Worm (Caenorhabditis elegans): Measurements from ENCODE around the gene F49C12.7.
"Not testable (repeated sequence)": the region's sequence is repeated elsewhere in the genome, so short reads cannot be mapped to it uniquely, and the experiment has no call there.

The F49C12.7 gene

ce11 chrIV:9293825-9294224 is 18.9 kb downstream of the F49C12.7 start, which contains the start of gene nhr-264:
nhr-264 (minus strand) TSS chrIV:9293925.
- not testable (repeated sequence) for TF ChIP-seq pha-2, pqm-1, ceh-2 (tag; optimal IDR thresholded peaks at IDR 0.05)

- TF ChIP-seq ets-4 (tag; optimal IDR thresholded peaks at IDR 0.05): no peak
- no peak for TF ChIP-seq elt-4 (tag; optimal IDR thresholded peaks at IDR 0.05)
- TF ChIP-seq zip-5 (tag; optimal IDR thresholded peaks at IDR 0.05): no peak
- no peak for TF ChIP-seq unc-42 (tag; optimal IDR thresholded peaks at IDR 0.05)
- no peak for TF ChIP-seq ztf-16 (tag; optimal IDR thresholded peaks at IDR 0.05)
- TF ChIP-seq pha-4 (tag; optimal IDR thresholded peaks at IDR 0.05): no peak
- no peak for TF ChIP-seq K09A11.1 (tag; optimal IDR thresholded peaks at IDR 0.05; ENCODE audit: insufficient read depth)
- no peak for TF ChIP-seq nhr-232 (tag; optimal IDR thresholded peaks at IDR 0.05)
- no peak for TF ChIP-seq pros-1 (tag; optimal IDR thresholded peaks at IDR 0.05)
- TF ChIP-seq sdc-2 (tag; optimal IDR thresholded peaks at IDR 0.05): no peak
- TF ChIP-seq ceh-19 (GFP tag; optimal IDR thresholded peaks at IDR 0.05): no peak
- no peak for TF ChIP-seq ceh-24 (tag; optimal IDR thresholded peaks at IDR 0.05)
- TF ChIP-seq unc-86 (tag; optimal IDR thresholded peaks at IDR 0.05): no peak
- TF ChIP-seq dve-1 (tag; optimal IDR thresholded peaks at IDR 0.05): no peak
Measured at ce11 chrIV:9289635-9290034, 23.1 kb downstream of the F49C12.7 start.

ce11 chrIV:9286305-9286704 is 26.4 kb downstream of the F49C12.7 start, which contains the start of gene nhr-267:
nhr-267 (minus strand) TSS chrIV:9286405.
- TF ChIP-seq ceh-45 (GFP tag; IDR thresholded peaks at IDR 0.05); C38D4.7 (GFP tag; optimal IDR thresholded peaks at IDR 0.05); pha-4 (tag; optimal IDR thresholded peaks at IDR 0.05): not testable (repeated sequence)

- no peak for TF ChIP-seq ceh-9 (tag; optimal IDR thresholded peaks at IDR 0.05)
- TF ChIP-seq sdc-2 (tag; optimal IDR thresholded peaks at IDR 0.05): no peak
- TF ChIP-seq pha-2 (tag; optimal IDR thresholded peaks at IDR 0.05): no peak
- no peak for TF ChIP-seq ceh-34 (tag; optimal IDR thresholded peaks at IDR 0.05)
- TF ChIP-seq pqm-1 (tag; optimal IDR thresholded peaks at IDR 0.05): no peak
- TF ChIP-seq pha-4 (tag; optimal IDR thresholded peaks at IDR 0.05): no peak
- TF ChIP-seq gmeb-2 (tag; optimal IDR thresholded peaks at IDR 0.05): no peak
- no peak for TF ChIP-seq ceh-30 (tag; optimal IDR thresholded peaks at IDR 0.05)
- no peak for TF ChIP-seq pax-1 (tag; optimal IDR thresholded peaks at IDR 0.05)
- no peak for TF ChIP-seq hlh-30 (tag; optimal IDR thresholded peaks at IDR 0.05; ENCODE audit: insufficient read depth)
- TF ChIP-seq ceh-24 (tag; optimal IDR thresholded peaks at IDR 0.05): no peak
- no peak for TF ChIP-seq ceh-6 (GFP tag; optimal IDR thresholded peaks at IDR 0.05)
- no peak for TF ChIP-seq nhr-232 (tag; optimal IDR thresholded peaks at IDR 0.05)
- TF ChIP-seq nfya-1 (tag; optimal IDR thresholded peaks at IDR 0.05): no peak
- no peak for TF ChIP-seq mec-3 (tag; optimal IDR thresholded peaks at IDR 0.05; ENCODE audit: borderline replicate concordance)
- TF ChIP-seq odd-2 (tag; optimal IDR thresholded peaks at IDR 0.05): no peak
- TF ChIP-seq ahr-1 (tag; optimal IDR thresholded peaks at IDR 0.05): no peak
- TF ChIP-seq hlh-15 (tag; optimal IDR thresholded peaks at IDR 0.05): no peak
Measured at ce11 chrIV:9274008-9274529, 38.7 kb downstream of the F49C12.7 start, which contains the start of gene nmy-3. nmy-3 (plus strand) TSS chrIV:9274479.

- TF ChIP-seq C38D4.7 (GFP tag; optimal IDR thresholded peaks at IDR 0.05) (no peak), ref-2 (tag; optimal IDR thresholded peaks at IDR 0.05) (no peak), ceh-22 (tag; optimal IDR thresholded peaks at IDR 0.05) (no peak), dmd-4 (tag; optimal IDR thresholded peaks at IDR 0.05; ENCODE audit: borderline replicate concordance) (no peak), odd-2 (tag; optimal IDR thresholded peaks at IDR 0.05) (no peak), nhr-232 (tag; optimal IDR thresholded peaks at IDR 0.05) (no peak), ceh-2 (tag; optimal IDR thresholded peaks at IDR 0.05) (no peak), zip-5 (tag; optimal IDR thresholded peaks at IDR 0.05) (no peak), hlh-6 (tag; optimal IDR thresholded peaks at IDR 0.05) (no peak), nhr-11 (tag; optimal IDR thresholded peaks at IDR 0.05) (no peak), sox-4 (tag; optimal IDR thresholded peaks at IDR 0.05) (no peak), pros-1 (tag; optimal IDR thresholded peaks at IDR 0.05) (no peak), syd-9 (tag; optimal IDR thresholded peaks at IDR 0.05) (no peak), fkh-6 (tag; optimal IDR thresholded peaks at IDR 0.05) (no peak), ceh-18 (tag; optimal IDR thresholded peaks at IDR 0.05) (no peak)
Measured at ce11 chrIV:9269796-9270195, 42.9 kb downstream of the F49C12.7 start, which contains the start of gene flh-3. flh-3 (plus strand) TSS chrIV:9270096.
